Worm (Caenorhabditis elegans) whole organism, L1 larva: ENCODE data around the gene bet-2.

Experiments
- alr-1 ChIP-seq: fragments of 200-800 bp; sonication (Bioruptor generic); optimal IDR thresholded peaks from 2 replicates; lab custom pipeline; 2018; ENCODE audit warnings: borderline replicate concordance, mild to moderate bottlenecking, missing genetic modification characterization, missing compliant biosample characterization
- ama-1 ChIP-seq: fragments of 150-350 bp; optimal IDR thresholded peaks from 2 replicates; lab custom pipeline; 2014
- blmp-1 ChIP-seq: fragments of 150-350 bp; optimal IDR thresholded peaks from 2 replicates; lab custom pipeline; 2014; ENCODE audit warnings: missing biosample characterization, missing genetic modification characterization
- ceh-88 ChIP-seq: fragments of 200-800 bp; sonication (Bioruptor generic); IDR thresholded peaks from 2 replicates; pipeline ENCODE4 v1.3.6; 2022; ENCODE audit warnings: missing genetic modification characterization, missing compliant biosample characterization
- ceh-90 ChIP-seq: sonication (generic microtip); optimal IDR thresholded peaks from 2 replicates; lab custom pipeline; 2016; ENCODE audit warnings: missing genetic modification characterization, missing compliant biosample characterization
- dsc-1 ChIP-seq: sonication (generic microtip); optimal IDR thresholded peaks from 2 replicates; lab custom pipeline; 2016; ENCODE audit warnings: mild to moderate bottlenecking, missing genetic modification characterization, missing compliant biosample characterization
- efl-1 ChIP-seq, 4 experiments: fragments of 150-350 bp; optimal IDR thresholded peaks in 3 of 4; peaks in 1 of 4; 1 replicate in 1 of 4; 2 replicates in 3 of 4; lab custom pipeline; 2014; ENCODE audit warnings: missing biosample characterization in 2 of 4, missing genetic modification characterization in 2 of 4, missing genetic modification reagents in 2 of 4
- egl-13 ChIP-seq: sonication (generic microtip); optimal IDR thresholded peaks from 2 replicates; lab custom pipeline; 2016; ENCODE audit warnings: missing genotype, missing genetic modification reagents, missing genetic modification characterization, missing compliant biosample characterization
- egl-27 ChIP-seq, 2 experiments: fragments of 150-350 bp in 1 of 2; sonication (generic microtip); optimal IDR thresholded peaks; 3 replicates each; lab custom pipeline; 2017 to 2018; ENCODE audit warnings: missing biosample characterization in 2 of 2, missing genetic modification characterization in 2 of 2, missing genetic modification reagents in 2 of 2
- elt-2 ChIP-seq: sonication (generic microtip); optimal IDR thresholded peaks from 2 replicates; lab custom pipeline; 2016; ENCODE audit warnings: missing genetic modification characterization, mild to moderate bottlenecking, inconsistent platforms, missing compliant biosample characterization, missing genetic modification reagents
- elt-3 ChIP-seq, 6 experiments: fragments of 150-350 bp in 1 of 6; sonication (generic microtip); optimal IDR thresholded peaks; 2 replicates each; lab custom pipeline; 2017 to 2018; ENCODE audit warnings: missing biosample characterization in 6 of 6, missing genetic modification characterization in 6 of 6, inconsistent platforms in 1 of 6
- ets-5 ChIP-seq: fragments of 200-800 bp; sonication (Bioruptor generic); IDR thresholded peaks from 2 replicates; pipeline ENCODE4 v1.3.6; 2022; ENCODE audit warnings: missing genetic modification characterization, missing compliant biosample characterization
- fkh-10 ChIP-seq: sonication (generic microtip); optimal IDR thresholded peaks from 2 replicates; lab custom pipeline; 2017; ENCODE audit warnings: missing biosample characterization, missing genetic modification reagents, missing genetic modification characterization
- fkh-4 ChIP-seq: sonication (generic microtip); optimal IDR thresholded peaks from 2 replicates; lab custom pipeline; 2016; ENCODE audit warnings: missing compliant biosample characterization, missing genetic modification characterization, borderline replicate concordance
- fos-1 ChIP-seq: fragments of 150-350 bp; optimal IDR thresholded peaks from 2 replicates; lab custom pipeline; 2014; ENCODE audit warnings: missing biosample characterization, missing genetic modification characterization
- grh-1 ChIP-seq: fragments of 200-800 bp; sonication (Bioruptor generic); IDR thresholded peaks from 2 replicates; pipeline ENCODE4 v1.3.6; 2022; ENCODE audit warnings: missing genetic modification reagents, missing genetic modification characterization, missing compliant biosample characterization
- hlh-17 ChIP-seq: fragments of 200-800 bp; sonication (Bioruptor generic); optimal IDR thresholded peaks from 2 replicates; lab custom pipeline; 2018; ENCODE audit warnings: missing genetic modification characterization, mild to moderate bottlenecking, missing compliant biosample characterization, moderate library complexity, borderline replicate concordance
- irx-1 ChIP-seq: sonication (generic microtip); optimal IDR thresholded peaks from 2 replicates; lab custom pipeline; 2016; ENCODE audit warnings: missing genetic modification characterization, missing compliant biosample characterization
- lin-14 ChIP-seq: fragments of 200-800 bp; sonication (Bioruptor generic); optimal IDR thresholded peaks from 2 replicates; lab custom pipeline; 2018; ENCODE audit warnings: mild to moderate bottlenecking, missing genetic modification characterization, moderate library complexity, missing compliant biosample characterization
- lin-35 ChIP-seq, 2 experiments: fragments of 150-350 bp; optimal IDR thresholded peaks; 2 replicates each; lab custom pipeline; 2014; ENCODE audit warnings: missing biosample characterization in 2 of 2, missing genetic modification characterization in 2 of 2, missing genetic modification reagents in 2 of 2
- lsy-2 ChIP-seq, 2 experiments: fragments of 150-350 bp; optimal IDR thresholded peaks; 2 replicates each; lab custom pipeline; 2014; ENCODE audit warnings: missing biosample characterization in 2 of 2, missing genetic modification characterization in 2 of 2
- mab-9 ChIP-seq: fragments of 200-800 bp; sonication (Bioruptor generic); IDR thresholded peaks from 2 replicates; pipeline ENCODE4 v1.3.6; 2022; ENCODE audit warnings: missing genetic modification reagents, missing genetic modification characterization, missing compliant biosample characterization
- mep-1 ChIP-seq: fragments of 150-350 bp; optimal IDR thresholded peaks from 2 replicates; lab custom pipeline; 2014; ENCODE audit warnings: missing biosample characterization, missing genetic modification characterization
- nhr-12 ChIP-seq: sonication (generic microtip); optimal IDR thresholded peaks from 2 replicates; lab custom pipeline; 2017; ENCODE audit warnings: missing biosample characterization, missing genetic modification characterization
- nhr-20 ChIP-seq: sonication (generic microtip); optimal IDR thresholded peaks from 2 replicates; lab custom pipeline; 2016; ENCODE audit warnings: mild to moderate bottlenecking, missing genetic modification characterization, missing compliant biosample characterization
- nhr-28 ChIP-seq: fragments of 150-350 bp; optimal IDR thresholded peaks from 2 replicates; lab custom pipeline; 2014; ENCODE audit warnings: missing biosample characterization, missing genetic modification characterization
- nhr-47 ChIP-seq: sonication (generic microtip); optimal IDR thresholded peaks from 2 replicates; lab custom pipeline; 2016; ENCODE audit warnings: mild to moderate bottlenecking, missing genetic modification characterization, moderate library complexity, missing compliant biosample characterization
- nhr-71 ChIP-seq: sonication (generic microtip); optimal IDR thresholded peaks from 2 replicates; lab custom pipeline; 2016; ENCODE audit warnings: mild to moderate bottlenecking, missing genetic modification characterization, moderate library complexity, missing compliant biosample characterization
- nhr-85 ChIP-seq: sonication (generic microtip); peaks from one replicate; lab custom pipeline; 2016; ENCODE audit warnings: missing genetic modification characterization, inconsistent platforms, missing compliant biosample characterization
- nhr-90 ChIP-seq: sonication (generic microtip); optimal IDR thresholded peaks from 2 replicates; lab custom pipeline; 2016; ENCODE audit warnings: mild to moderate bottlenecking, missing genetic modification characterization, missing compliant biosample characterization; ENCODE audit not compliant: poor library complexity
- rnt-1 ChIP-seq: sonication (generic microtip); optimal IDR thresholded peaks from 2 replicates; lab custom pipeline; 2016; ENCODE audit warnings: mild to moderate bottlenecking, missing genetic modification characterization, moderate library complexity, missing compliant biosample characterization
- skn-1 ChIP-seq: fragments of 150-350 bp; optimal IDR thresholded peaks from 2 replicates; lab custom pipeline; 2014; ENCODE audit warnings: missing biosample characterization, missing genetic modification characterization
- snpc-4 ChIP-seq: fragments of 150-350 bp; optimal IDR thresholded peaks from 2 replicates; lab custom pipeline; 2014; ENCODE audit warnings: missing biosample characterization, missing genetic modification characterization
- snu-23 ChIP-seq: sonication (generic microtip); optimal IDR thresholded peaks from 2 replicates; lab custom pipeline; 2016; ENCODE audit warnings: missing genetic modification characterization, missing compliant biosample characterization
- sptf-1 ChIP-seq: fragments of 150-350 bp; optimal IDR thresholded peaks from 2 replicates; lab custom pipeline; 2014; ENCODE audit warnings: missing biosample characterization, missing genetic modification characterization
- tbx-2 ChIP-seq: sonication (generic microtip); optimal IDR thresholded peaks from 2 replicates; lab custom pipeline; 2016; ENCODE audit warnings: missing genetic modification characterization, missing compliant biosample characterization
- unc-130 ChIP-seq: fragments of 150-350 bp; optimal IDR thresholded peaks from 2 replicates; lab custom pipeline; 2017; ENCODE audit warnings: missing biosample characterization, missing genetic modification characterization, inconsistent platforms
- xbp-1 ChIP-seq: sonication (generic microtip); optimal IDR thresholded peaks from 2 replicates; lab custom pipeline; 2016; ENCODE audit warnings: missing genetic modification characterization, missing compliant biosample characterization
- zip-4 ChIP-seq: fragments of 200-800 bp; sonication (Bioruptor generic); optimal IDR thresholded peaks from 2 replicates; lab custom pipeline; 2018; ENCODE audit warnings: mild to moderate bottlenecking, missing genetic modification characterization, moderate library complexity, missing compliant biosample characterization
- ztf-11 ChIP-seq, 2 experiments: sonication (generic microtip); optimal IDR thresholded peaks; 2 replicates each; lab custom pipeline; 2016 to 2017; ENCODE audit warnings: missing genetic modification characterization in 2 of 2, missing biosample characterization in 1 of 2, missing compliant biosample characterization in 1 of 2
- ztf-4 ChIP-seq: fragments of 150-350 bp; optimal IDR thresholded peaks from 2 replicates; lab custom pipeline; 2014; ENCODE audit warnings: missing biosample characterization, missing genetic modification characterization

Gene bet-2

ce11 chrX:10599719-10600155 lies 30.7 kb downstream of the bet-2 start:
- TF ChIP-seq mab-9 (GFP tag; lab: Robert Waterston, UW): 0 out of 2 replicates have a peak, but pooled peaks have one; percentile 37
- no peak for TF ChIP-seq egl-13 (tag; lab: Kevin White, UChicago)
- TF ChIP-seq nhr-85 (tag; lab: Kevin White, UChicago): peak; percentile 90
- TF ChIP-seq nhr-12 (tag; lab: Kevin White, UChicago): no peak
- TF ChIP-seq nhr-28 (tag; lab: Kevin White, UChicago): no peak
- peak; percentile 25 for TF ChIP-seq xbp-1 (tag; lab: Kevin White, UChicago)
- no peak for TF ChIP-seq ztf-11 (tag; optimal IDR thresholded peaks at IDR 0.05; lab: Kevin White, UChicago)
- peak in 1 of 2 experiments; percentile 33 for TF ChIP-seq lsy-2 (tag; optimal IDR thresholded peaks at IDR 0.05; lab: Kevin White, UChicago)
- TF ChIP-seq irx-1 (tag; lab: Kevin White, UChicago): no peak
- no peak for TF ChIP-seq fkh-4
- peak; percentile 21 for TF ChIP-seq skn-1 (tag; lab: Kevin White, UChicago)
- no peak for TF ChIP-seq fos-1 (tag; lab: Kevin White, UChicago)
- no peak for TF ChIP-seq sptf-1 (tag; lab: Kevin White, UChicago)
- peak; percentile 27 for TF ChIP-seq snu-23
- TF ChIP-seq lin-14 (GFP tag; lab: Kevin White, UChicago): peak; percentile 70
- TF ChIP-seq elt-3 (tag; optimal IDR thresholded peaks at IDR 0.05; lab: Kevin White, UChicago): peak in 4 of 6 experiments; percentile 18 to 63 (median 40)
- TF ChIP-seq ets-5 (GFP tag; lab: Robert Waterston, UW): no peak
- TF ChIP-seq ztf-4 (tag; lab: Kevin White, UChicago): no peak
- no peak for TF ChIP-seq ceh-88
- peak; percentile 34 for TF ChIP-seq tbx-2 (tag; lab: Kevin White, UChicago)
- peak; percentile 25; the same call in 1 of the 2 replicates for TF ChIP-seq grh-1 (GFP tag; lab: Robert Waterston, UW)
- peak; percentile 7 for TF ChIP-seq nhr-47 (tag; lab: Kevin White, UChicago)
- TF ChIP-seq dsc-1 (tag; lab: Kevin White, UChicago): peak; percentile 83
- TF ChIP-seq unc-130: peak; percentile 40
- TF ChIP-seq zip-4 (GFP tag; lab: Kevin White, UChicago): no peak
- TF ChIP-seq nhr-20 (tag; lab: Kevin White, UChicago): peak; percentile 56
- TF ChIP-seq rnt-1: no peak
- peak; percentile 12 for TF ChIP-seq nhr-90 (tag; lab: Kevin White, UChicago)
- TF ChIP-seq nhr-71 (tag; lab: Kevin White, UChicago): peak; percentile 38
- peak; percentile 9 for TF ChIP-seq mep-1 (tag; lab: Kevin White, UChicago)
- TF ChIP-seq alr-1 (tag; lab: Kevin White, UChicago): no peak
- no peak for TF ChIP-seq elt-2 (tag; lab: Kevin White, UChicago)
- peak; percentile 37 for TF ChIP-seq blmp-1 (tag; lab: Kevin White, UChicago)
- TF ChIP-seq ama-1 (lab: Kevin White, UChicago): no peak
- no peak for TF ChIP-seq efl-1 (optimal IDR thresholded peaks at IDR 0.05; lab: Kevin White, UChicago)
- TF ChIP-seq efl-1 (GFP tag; optimal IDR thresholded peaks at IDR 0.05 in 1 of 2; lab: Kevin White, UChicago): peak in 1 of 2 experiments; percentile 28
- TF ChIP-seq egl-27 (tag; optimal IDR thresholded peaks at IDR 0.05; lab: Kevin White, UChicago): no peak
- TF ChIP-seq, all 84 proteins: peak for 19

ce11 chrX:10604386-10604785 lies 35.3 kb downstream of the bet-2 start, which contains the start of gene flp-19:
Gene flp-19, plus strand, starts transcription at chrX:10604686.
- no peak for TF ChIP-seq irx-1 (tag; lab: Kevin White, UChicago)
- TF ChIP-seq snu-23: no peak
- no peak for TF ChIP-seq ceh-90 (tag; lab: Kevin White, UChicago)
- TF ChIP-seq hlh-17 (GFP tag; lab: Kevin White, UChicago): no peak
- TF ChIP-seq efl-1 (optimal IDR thresholded peaks at IDR 0.05; lab: Kevin White, UChicago): no peak
- peak in 1 of 2 experiments; percentile 3 for TF ChIP-seq efl-1 (GFP tag; optimal IDR thresholded peaks at IDR 0.05 in 1 of 2; lab: Kevin White, UChicago)

DNA sequence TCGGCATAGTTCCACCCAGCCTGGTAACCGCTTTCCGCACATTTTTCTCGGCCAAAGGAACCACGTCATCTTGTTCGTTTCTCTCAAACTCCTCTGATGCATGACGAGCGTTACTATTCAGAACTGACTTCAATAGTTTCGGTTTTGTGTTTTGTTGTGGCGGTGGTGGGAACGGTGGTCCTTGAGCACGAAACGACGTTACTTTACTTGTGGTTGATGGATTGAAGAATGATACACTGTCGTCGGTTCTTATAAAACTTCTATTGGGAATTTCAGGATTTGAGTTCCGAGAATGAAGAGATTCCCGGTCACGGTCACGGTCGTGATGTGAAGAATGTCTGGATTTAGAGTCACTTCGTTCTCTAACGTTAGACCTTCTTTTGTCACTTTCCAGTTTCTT lies 40.8 kb downstream of the bet-2 start:
- no peak for TF ChIP-seq irx-1 (tag; lab: Kevin White, UChicago)
- no peak for TF ChIP-seq fkh-10 (GFP tag; lab: Kevin White, UChicago)
- TF ChIP-seq snpc-4 (tag; lab: Kevin White, UChicago): no peak
- no peak for TF ChIP-seq lin-35 (GFP tag; optimal IDR thresholded peaks at IDR 0.05; lab: Kevin White, UChicago)
- TF ChIP-seq ceh-88: no peak
- TF ChIP-seq fos-1 (tag; lab: Kevin White, UChicago): no peak
- no peak for TF ChIP-seq ceh-90 (tag; lab: Kevin White, UChicago)
- TF ChIP-seq xbp-1 (tag; lab: Kevin White, UChicago): no peak
- TF ChIP-seq alr-1 (tag; lab: Kevin White, UChicago): no peak
- TF ChIP-seq, all 84 proteins: peak for 0
